Worm (Caenorhabditis elegans) whole organism, L3 larva: ENCODE data around the gene T21B4.3.

Experiments used
- aly-2 ChIP-seq: fragments of 150-350 bp; optimal IDR thresholded peaks from 2 replicates; lab custom pipeline; 2014; ENCODE audit warnings: missing biosample characterization, missing genetic modification characterization
- ama-1 ChIP-seq: fragments of 150-350 bp; optimal IDR thresholded peaks from 2 replicates; lab custom pipeline; 2018
- ceh-16 ChIP-seq: sonication (generic microtip); optimal IDR thresholded peaks from 2 replicates; lab custom pipeline; 2017; ENCODE audit warnings: missing biosample characterization, missing genetic modification characterization
- ceh-28 ChIP-seq: fragments of 150-350 bp; optimal IDR thresholded peaks from 2 replicates; lab custom pipeline; 2014; ENCODE audit warnings: missing biosample characterization, missing genetic modification reagents, missing genetic modification characterization
- ceh-9 ChIP-seq: sonication (generic microtip); optimal IDR thresholded peaks from 2 replicates; lab custom pipeline; 2018; ENCODE audit warnings: missing biosample characterization, missing genetic modification characterization
- daf-12 ChIP-seq: fragments of 150-350 bp; optimal IDR thresholded peaks from 2 replicates; lab custom pipeline; 2014; ENCODE audit warnings: missing biosample characterization, missing genetic modification reagents, missing genetic modification characterization
- egl-5 ChIP-seq: fragments of 150-350 bp; optimal IDR thresholded peaks from 2 replicates; lab custom pipeline; 2017; ENCODE audit warnings: missing biosample characterization, missing genetic modification reagents, missing genetic modification characterization, inconsistent platforms
- elt-1 ChIP-seq: fragments of 150-350 bp; optimal IDR thresholded peaks from 2 replicates; lab custom pipeline; 2014; ENCODE audit warnings: missing biosample characterization, missing genetic modification characterization
- elt-2 ChIP-seq: sonication (generic microtip); optimal IDR thresholded peaks from 2 replicates; lab custom pipeline; 2016; ENCODE audit warnings: missing genetic modification reagents, mild to moderate bottlenecking, missing genetic modification characterization, missing compliant biosample characterization
- elt-3 ChIP-seq, 3 experiments: fragments of 150-350 bp in 1 of 3; sonication (generic microtip) in 2 of 3; optimal IDR thresholded peaks; 2 replicates in 2 of 3; 4 replicates in 1 of 3; lab custom pipeline; 2014 to 2017; ENCODE audit warnings: missing biosample characterization in 3 of 3, missing genetic modification characterization in 3 of 3
- fkh-10 ChIP-seq: sonication (generic microtip); optimal IDR thresholded peaks from 2 replicates; lab custom pipeline; 2017; ENCODE audit warnings: missing biosample characterization, missing genetic modification reagents, missing genetic modification characterization
- fkh-2 ChIP-seq: fragments of 150-350 bp; optimal IDR thresholded peaks from 2 replicates; lab custom pipeline; 2014; ENCODE audit warnings: missing biosample characterization, missing genetic modification reagents, missing genetic modification characterization
- hmg-11 ChIP-seq: sonication (generic microtip); optimal IDR thresholded peaks from 2 replicates; lab custom pipeline; 2016; ENCODE audit warnings: missing genetic modification characterization, missing compliant biosample characterization
- jun-1 ChIP-seq: fragments of 150-350 bp; optimal IDR thresholded peaks from 2 replicates; lab custom pipeline; 2014; ENCODE audit warnings: missing biosample characterization, missing genetic modification reagents, missing genetic modification characterization
- lin-15B ChIP-seq: fragments of 150-350 bp; optimal IDR thresholded peaks from 2 replicates; lab custom pipeline; 2014; ENCODE audit warnings: missing biosample characterization, missing genetic modification characterization
- lin-39 ChIP-seq: fragments of 150-350 bp; optimal IDR thresholded peaks from 2 replicates; lab custom pipeline; 2018; ENCODE audit warnings: missing biosample characterization, missing genetic modification reagents, missing genetic modification characterization
- mdl-1 ChIP-seq: fragments of 150-350 bp; optimal IDR thresholded peaks from 2 replicates; lab custom pipeline; 2014; ENCODE audit warnings: missing biosample characterization, missing genetic modification characterization
- mml-1 ChIP-seq: fragments of 150-350 bp; sonication (generic microtip); optimal IDR thresholded peaks from 3 replicates; lab custom pipeline; 2014; ENCODE audit warnings: missing biosample characterization, missing genetic modification characterization
- nfya-1 ChIP-seq: sonication (generic microtip); optimal IDR thresholded peaks from 2 replicates; lab custom pipeline; 2017; ENCODE audit warnings: missing genetic modification characterization, mild to moderate bottlenecking, missing compliant biosample characterization, antibody characterized with exemption, moderate library complexity; ENCODE audit not compliant: insufficient read depth
- nhr-11 ChIP-seq: fragments of 150-350 bp; optimal IDR thresholded peaks from 2 replicates; lab custom pipeline; 2014; ENCODE audit warnings: missing biosample characterization, missing genetic modification characterization
- nhr-12 ChIP-seq: fragments of 150-350 bp; optimal IDR thresholded peaks from 2 replicates; lab custom pipeline; 2014; ENCODE audit warnings: missing biosample characterization, missing genetic modification characterization
- nhr-237 ChIP-seq: fragments of 150-350 bp; optimal IDR thresholded peaks from 2 replicates; lab custom pipeline; 2014; ENCODE audit warnings: missing biosample characterization, missing genetic modification characterization
- nhr-25 ChIP-seq: sonication (generic microtip); optimal IDR thresholded peaks from 2 replicates; lab custom pipeline; 2017; ENCODE audit warnings: missing biosample characterization, missing genetic modification characterization
- nhr-28 ChIP-seq: fragments of 150-350 bp; optimal IDR thresholded peaks from 2 replicates; lab custom pipeline; 2014; ENCODE audit warnings: missing biosample characterization, missing genetic modification characterization
- nhr-67 ChIP-seq: fragments of 150-350 bp; optimal IDR thresholded peaks from 2 replicates; lab custom pipeline; 2014; ENCODE audit warnings: missing biosample characterization, missing genetic modification characterization
- nhr-76 ChIP-seq: fragments of 150-350 bp; sonication (generic microtip); optimal IDR thresholded peaks from 5 replicates; lab custom pipeline; 2014; ENCODE audit warnings: missing biosample characterization, missing genetic modification characterization
- pha-4 ChIP-seq: fragments of 150-350 bp; optimal IDR thresholded peaks from 2 replicates; lab custom pipeline; 2014; ENCODE audit warnings: missing biosample characterization, missing genetic modification reagents, missing genetic modification characterization
- pqm-1 ChIP-seq: fragments of 150-350 bp; optimal IDR thresholded peaks from 2 replicates; lab custom pipeline; 2017; ENCODE audit warnings: missing biosample characterization, missing genetic modification characterization, inconsistent platforms
- skn-1 ChIP-seq: fragments of 150-350 bp; optimal IDR thresholded peaks from 2 replicates; lab custom pipeline; 2014; ENCODE audit warnings: missing biosample characterization, missing genetic modification characterization
- snpc-4 ChIP-seq: fragments of 150-350 bp; optimal IDR thresholded peaks from 2 replicates; lab custom pipeline; 2014; ENCODE audit warnings: missing biosample characterization, missing genetic modification characterization
- unc-62 ChIP-seq: fragments of 150-350 bp; sonication (generic microtip); optimal IDR thresholded peaks from 4 replicates; lab custom pipeline; 2014; ENCODE audit warnings: missing biosample characterization, missing genetic modification reagents, missing genetic modification characterization
- zag-1 ChIP-seq: fragments of 150-350 bp; optimal IDR thresholded peaks from 2 replicates; lab custom pipeline; 2014; ENCODE audit warnings: missing biosample characterization, missing genetic modification characterization
- ztf-4 ChIP-seq: fragments of 150-350 bp; optimal IDR thresholded peaks from 2 replicates; lab custom pipeline; 2014; ENCODE audit warnings: missing biosample characterization, missing genetic modification characterization

T21B4.3 gene

ce11 chrII:12452754-12453352 lies 44.0 kb downstream of the T21B4.3 start, which contains the start of the genes sre-35 and sre-33:
Gene sre-35 (minus strand): TSS chrII:12452854.
Gene sre-33 (plus strand): TSS chrII:12453302.
- TF ChIP-seq aly-2 (no peak), daf-12 (no peak), nhr-28 (tag; lab: Kevin White, UChicago) (no peak), nhr-25 (tag; lab: Kevin White, UChicago) (no peak), pqm-1 (tag; lab: Kevin White, UChicago) (no peak)

ce11 chrII:12449849-12450248 lies 47.0 kb downstream of the T21B4.3 start, which contains the start of gene sre-34:
Gene sre-34 (plus strand): TSS chrII:12450149.
- TF ChIP-seq ama-1 = no peak
- TF ChIP-seq fkh-10 (GFP tag; lab: Kevin White, UChicago) = no peak
- no peak for TF ChIP-seq zag-1 (tag; lab: Kevin White, UChicago)
- no peak for TF ChIP-seq elt-2
- no peak for TF ChIP-seq nhr-25 (tag; lab: Kevin White, UChicago)
- no peak for TF ChIP-seq ceh-9 (tag; lab: Kevin White, UChicago)
- TF ChIP-seq elt-1 (tag; lab: Kevin White, UChicago) = no peak
- TF ChIP-seq unc-62 (GFP tag; lab: Kevin White, UChicago) = no peak
- no peak for TF ChIP-seq mdl-1 (tag; lab: Kevin White, UChicago)
- no peak for TF ChIP-seq daf-12
- TF ChIP-seq fkh-2 = no peak
- TF ChIP-seq ceh-28 = no peak
- TF ChIP-seq nhr-11 = no peak
- no peak for TF ChIP-seq lin-39 (tag; lab: Kevin White, UChicago)
- no peak for TF ChIP-seq snpc-4 (tag; lab: Kevin White, UChicago)
- TF ChIP-seq nhr-237 (tag; lab: Kevin White, UChicago) = no peak
- no peak for TF ChIP-seq hmg-11

- no peak for TF ChIP-seq nfya-1
- TF ChIP-seq nhr-237 (tag; lab: Kevin White, UChicago) = no peak
- TF ChIP-seq ceh-16 (tag; lab: Kevin White, UChicago) = no peak
- TF ChIP-seq elt-3 (tag; optimal IDR thresholded peaks at IDR 0.05; lab: Kevin White, UChicago) = no peak
- TF ChIP-seq skn-1 (tag; lab: Kevin White, UChicago) = no peak
- no peak for TF ChIP-seq nhr-76
- TF ChIP-seq pha-4 (tag; lab: Kevin White, UChicago) = no peak
- no peak for TF ChIP-seq pqm-1 (tag; lab: Kevin White, UChicago)
- TF ChIP-seq nhr-67 (tag; lab: Kevin White, UChicago) = no peak
- no peak for TF ChIP-seq lin-15B (tag; lab: Kevin White, UChicago)
- no peak for TF ChIP-seq ztf-4
- TF ChIP-seq mml-1 (tag; lab: Kevin White, UChicago) = no peak
- no peak for TF ChIP-seq ama-1
- no peak for TF ChIP-seq fkh-2
- TF ChIP-seq nhr-12 (tag; lab: Kevin White, UChicago) = no peak
- TF ChIP-seq hmg-11 = no peak
- TF ChIP-seq jun-1 (tag; lab: Kevin White, UChicago) = no peak
- TF ChIP-seq egl-5 (tag; lab: Kevin White, UChicago) = no peak
- TF ChIP-seq unc-62 (GFP tag; lab: Kevin White, UChicago) = no peak
- TF ChIP-seq nhr-11 = no peak
These were observed 48.6 kb downstream of the T21B4.3 start, which contains the start of gene srh-27 for ce11 chrII:12448241-12448640. Gene srh-27 (plus strand): TSS chrII:12448541.
